Fruit fly (Drosophila melanogaster) whole organism, pupa: ENCODE data around the gene CG7692.
A peak's percentile ranks its signal among the peaks of the same experiment; 100 is the strongest.

Experiments
- CG10348 ChIP-seq: fragments of 200-800 bp; sonication (Bioruptor generic); IDR thresholded peaks from 2 replicates; pipeline ENCODE4 v1.3.6; 2022; ENCODE audit warnings: missing biosample characterization, missing genetic modification characterization
- CG12605 ChIP-seq: fragments of 200-800 bp; sonication (Bioruptor generic); IDR thresholded peaks from 2 replicates; pipeline ENCODE4 v1.3.6; 2022; ENCODE audit warnings: missing biosample characterization, missing genetic modification characterization
- CG13204 ChIP-seq: fragments of 200-800 bp; sonication (Bioruptor generic); optimal IDR thresholded peaks from 2 replicates; lab custom pipeline; 2018; ENCODE audit warnings: missing biosample characterization, mild to moderate bottlenecking, missing genetic modification characterization, moderate library complexity
- CG14655 ChIP-seq: fragments of 200-800 bp; sonication (Bioruptor generic); optimal IDR thresholded peaks from 3 replicates; lab custom pipeline; 2017; ENCODE audit warnings: mild to moderate bottlenecking, missing biosample characterization, missing genetic modification reagents, missing genetic modification characterization
- CG15710 ChIP-seq: fragments of 200-800 bp; sonication (Bioruptor generic); optimal IDR thresholded peaks from 2 replicates; lab custom pipeline; 2018; ENCODE audit warnings: missing biosample characterization, mild to moderate bottlenecking, missing genetic modification characterization, moderate library complexity
- CG17806 ChIP-seq: fragments of 200-800 bp; sonication (Bioruptor generic); optimal IDR thresholded peaks from 2 replicates; lab custom pipeline; 2018; ENCODE audit warnings: missing biosample characterization, mild to moderate bottlenecking, missing genetic modification characterization, moderate library complexity
- CG32121 ChIP-seq: fragments of 200-800 bp; sonication (Bioruptor generic); IDR thresholded peaks from 2 replicates; pipeline ENCODE4 v1.3.6; 2022; ENCODE audit warnings: missing biosample characterization, missing genetic modification characterization
- CG34367 ChIP-seq: fragments of 200-800 bp; sonication (Bioruptor generic); optimal IDR thresholded peaks from 2 replicates; lab custom pipeline; 2018; ENCODE audit warnings: missing biosample characterization, mild to moderate bottlenecking, missing genetic modification characterization
- CG4496 ChIP-seq: fragments of 200-800 bp; sonication (Bioruptor generic); IDR thresholded peaks from 3 replicates; pipeline ENCODE4 v1.3.6; 2022; ENCODE audit warnings: missing biosample characterization, missing genetic modification characterization
- CG8159 ChIP-seq: fragments of 200-800 bp; sonication (Bioruptor generic); optimal IDR thresholded peaks from 3 replicates; lab custom pipeline; 2018; ENCODE audit warnings: missing biosample characterization, mild to moderate bottlenecking, missing genetic modification characterization, moderate library complexity
- CG8301 ChIP-seq: fragments of 200-800 bp; sonication (Bioruptor generic); optimal IDR thresholded peaks from 2 replicates; lab custom pipeline; 2018; ENCODE audit warnings: missing biosample characterization, mild to moderate bottlenecking, missing genetic modification characterization
- CG9948 ChIP-seq: fragments of 200-800 bp; sonication (Bioruptor generic); optimal IDR thresholded peaks from 2 replicates; lab custom pipeline; 2018; ENCODE audit warnings: missing biosample characterization, mild to moderate bottlenecking, missing genetic modification characterization, moderate library complexity
- D1 ChIP-seq: fragments of 200-800 bp; sonication (Bioruptor generic); optimal IDR thresholded peaks from 2 replicates; lab custom pipeline; 2018; ENCODE audit warnings: missing biosample characterization, mild to moderate bottlenecking, missing genetic modification characterization, moderate library complexity
- EcR ChIP-seq: fragments of 200-800 bp; sonication (Bioruptor generic); optimal IDR thresholded peaks from 3 replicates; lab custom pipeline; 2019; ENCODE audit warnings: missing biosample characterization, missing genetic modification characterization, mild to moderate bottlenecking, moderate library complexity, missing genetic modification reagents
- Ets98B ChIP-seq: fragments of 200-800 bp; sonication (Bioruptor generic); IDR thresholded peaks from 2 replicates; pipeline ENCODE4 v1.3.6; 2022; ENCODE audit warnings: missing biosample characterization, missing genetic modification characterization
- Pif1A ChIP-seq: fragments of 200-800 bp; sonication (Bioruptor generic); optimal IDR thresholded peaks from 3 replicates; lab custom pipeline; 2016; ENCODE audit warnings: missing biosample characterization, missing genetic modification characterization
- Pif1B ChIP-seq: fragments of 200-800 bp; sonication (Bioruptor generic); optimal IDR thresholded peaks from 3 replicates; lab custom pipeline; 2016; ENCODE audit warnings: missing biosample characterization, missing genetic modification characterization
- Snoo ChIP-seq: fragments of 200-800 bp; sonication (Bioruptor generic); optimal IDR thresholded peaks from 3 replicates; lab custom pipeline; 2017; ENCODE audit warnings: missing biosample characterization, mild to moderate bottlenecking, missing genetic modification characterization, inconsistent platforms
- fd96Ca ChIP-seq: fragments of 200-800 bp; sonication (Bioruptor generic); IDR thresholded peaks from 3 replicates; pipeline ENCODE4 v1.3.6; 2022; ENCODE audit warnings: missing biosample characterization, missing genetic modification characterization
- gl ChIP-seq: fragments of 200-800 bp; sonication (Bioruptor generic); optimal IDR thresholded peaks from 2 replicates; lab custom pipeline; 2018; ENCODE audit warnings: missing biosample characterization, mild to moderate bottlenecking, missing genetic modification characterization
- rn ChIP-seq: fragments of 200-800 bp; sonication (Bioruptor generic); IDR thresholded peaks from 2 replicates; pipeline ENCODE4 v1.3.6; 2022; ENCODE audit warnings: missing biosample characterization, missing genetic modification characterization

Gene CG7692

dm6 chr3L:17394435-17395017 lies 42.9 kb downstream of the CG7692 start:
- TF ChIP-seq gl: no peak
- no peak for TF ChIP-seq Pif1B (GFP tag; lab: Kevin White, UChicago)
- no peak for TF ChIP-seq CG32121
- no peak for TF ChIP-seq D1 (tag; lab: Kevin White, UChicago)
- TF ChIP-seq CG8159 (tag; lab: Kevin White, UChicago): no peak
- TF ChIP-seq CG12605 (GFP tag; lab: Robert Waterston, UW): no peak
- TF ChIP-seq EcR (GFP tag; lab: Kevin White, UChicago): no peak
- no peak for TF ChIP-seq CG4496 (GFP tag; lab: Robert Waterston, UW)
- TF ChIP-seq rn (GFP tag; lab: Robert Waterston, UW): no peak
- TF ChIP-seq CG34367 (tag; lab: Kevin White, UChicago): no peak
- TF ChIP-seq Pif1A (GFP tag; lab: Kevin White, UChicago): no peak
- TF ChIP-seq CG14655 (GFP tag; lab: Kevin White, UChicago): no peak
- no peak for TF ChIP-seq CG15710 (tag; lab: Kevin White, UChicago)
- TF ChIP-seq CG9948 (tag; lab: Kevin White, UChicago): no peak
- TF ChIP-seq CG13204 (GFP tag; lab: Kevin White, UChicago): no peak
- TF ChIP-seq Snoo: no peak

dm6 chr3L:17399014-17399413 lies 47.4 kb downstream of the CG7692 start:
- no peak for TF ChIP-seq CG8301

- TF ChIP-seq CG13204 (GFP tag; lab: Kevin White, UChicago) (no peak), CG12605 (GFP tag; lab: Robert Waterston, UW) (no peak), EcR (GFP tag; lab: Kevin White, UChicago) (no peak), gl (no peak), CG17806 (no peak), Pif1A (GFP tag; lab: Kevin White, UChicago) (no peak), CG32121 (no peak), fd96Ca (GFP tag; lab: Robert Waterston, UW) (no peak), CG15710 (tag; lab: Kevin White, UChicago) (no peak), CG8301 (no peak), CG14655 (GFP tag; lab: Kevin White, UChicago) (no peak)
Observed at dm6 chr3L:17400911-17401310, 49.3 kb downstream of the CG7692 start.

dm6 chr3L:17401411-17401810 lies 49.8 kb downstream of the CG7692 start:
- TF ChIP-seq CG12605 (GFP tag; lab: Robert Waterston, UW) (peak; percentile 77), CG4496 (GFP tag; lab: Robert Waterston, UW) (0 out of 3 replicates have a peak, but pooled peaks have one; percentile 39), CG9948 (tag; lab: Kevin White, UChicago) (no peak), D1 (tag; lab: Kevin White, UChicago) (no peak), CG34367 (tag; lab: Kevin White, UChicago) (no peak)

- TF ChIP-seq D1 (tag; lab: Kevin White, UChicago) (no peak), Ets98B (GFP tag; lab: Robert Waterston, UW) (no peak), CG8301 (no peak), Snoo (no peak), CG13204 (GFP tag; lab: Kevin White, UChicago) (no peak), CG15710 (tag; lab: Kevin White, UChicago) (no peak), fd96Ca (GFP tag; lab: Robert Waterston, UW) (no peak), CG9948 (tag; lab: Kevin White, UChicago) (no peak), Pif1A (GFP tag; lab: Kevin White, UChicago) (no peak), rn (GFP tag; lab: Robert Waterston, UW) (no peak), CG14655 (GFP tag; lab: Kevin White, UChicago) (no peak), EcR (GFP tag; lab: Kevin White, UChicago) (no peak), CG32121 (no peak), CG34367 (tag; lab: Kevin White, UChicago) (no peak), CG10348 (no peak), Pif1B (GFP tag; lab: Kevin White, UChicago) (no peak), CG17806 (no peak), CG12605 (GFP tag; lab: Robert Waterston, UW) (no peak), CG4496 (GFP tag; lab: Robert Waterston, UW) (no peak), CG8159 (tag; lab: Kevin White, UChicago) (no peak)
Observed at dm6 chr3L:17402399-17402798, 50.8 kb downstream of the CG7692 start.

dm6 chr3L:17403268-17403667 lies 51.6 kb downstream of the CG7692 start:
- no peak for TF ChIP-seq EcR (GFP tag; lab: Kevin White, UChicago)
- 0 out of 3 replicates have a peak, but pooled peaks have one; percentile 21 for TF ChIP-seq CG4496 (GFP tag; lab: Robert Waterston, UW)
- TF ChIP-seq, all 21 proteins: peak for 1

- peak; percentile 68 for TF ChIP-seq CG8301
- peak; percentile 11 for TF ChIP-seq Pif1A (GFP tag; lab: Kevin White, UChicago)
- TF ChIP-seq Pif1B (GFP tag; lab: Kevin White, UChicago): peak; percentile 3
- TF ChIP-seq Snoo: no peak
- TF ChIP-seq CG4496 (GFP tag; lab: Robert Waterston, UW): peak; percentile 83
- TF ChIP-seq CG14655 (GFP tag; lab: Kevin White, UChicago): peak; percentile 76
Observed at dm6 chr3L:17404646-17405045, 53.0 kb downstream of the CG7692 start.
